Worm (Caenorhabditis elegans) whole organism, mixed stage, embryonic: ENCODE results near the gene msp-50.

Experiments
- M03D4.4 ChIP-seq: sonication (generic microtip); optimal IDR thresholded peaks from 2 replicates; lab custom pipeline; 2017; ENCODE audit warnings: mild to moderate bottlenecking, missing genetic modification characterization, missing compliant biosample characterization
- mab-5 ChIP-seq: fragments of 150-350 bp; optimal IDR thresholded peaks from 2 replicates; lab custom pipeline; 2014; ENCODE audit warnings: missing biosample characterization, missing genetic modification characterization
- mls-2 ChIP-seq: sonication (generic microtip); optimal IDR thresholded peaks from 2 replicates; lab custom pipeline; 2016; ENCODE audit warnings: mild to moderate bottlenecking, missing genetic modification characterization, moderate library complexity, missing compliant biosample characterization
- nhr-76 ChIP-seq: sonication (generic microtip); optimal IDR thresholded peaks from 2 replicates; lab custom pipeline; 2017; ENCODE audit warnings: missing biosample characterization, missing genetic modification characterization
- pha-4 ChIP-seq: fragments of 150-350 bp; optimal IDR thresholded peaks from 2 replicates; lab custom pipeline; 2018; ENCODE audit warnings: missing biosample characterization, missing genetic modification reagents, missing genetic modification characterization

ce11 chrII:5229596-5229995 is 30.0 kb downstream of the msp-50 start, which contains the start of gene EGAP2.2:
- TF ChIP-seq mab-5 (no peak), mls-2 (no peak), pha-4 (tag; lab: Kevin White, UChicago) (no peak), nhr-76 (tag; lab: Kevin White, UChicago) (no peak), M03D4.4 (tag; lab: Kevin White, UChicago) (no peak)
